Fruit fly (Drosophila melanogaster) ovary, adult (tissue): ENCODE data around the gene CG12607.

Experiments
- CG17801 ChIP-seq: fragments of 200-800 bp; optimal IDR thresholded peaks from 2 replicates; lab custom pipeline; 2019; ENCODE audit warnings: missing biosample characterization, mild to moderate bottlenecking, missing genetic modification characterization, moderate library complexity; ENCODE audit not compliant: partially characterized antibody

The CG12607 gene

DNA sequence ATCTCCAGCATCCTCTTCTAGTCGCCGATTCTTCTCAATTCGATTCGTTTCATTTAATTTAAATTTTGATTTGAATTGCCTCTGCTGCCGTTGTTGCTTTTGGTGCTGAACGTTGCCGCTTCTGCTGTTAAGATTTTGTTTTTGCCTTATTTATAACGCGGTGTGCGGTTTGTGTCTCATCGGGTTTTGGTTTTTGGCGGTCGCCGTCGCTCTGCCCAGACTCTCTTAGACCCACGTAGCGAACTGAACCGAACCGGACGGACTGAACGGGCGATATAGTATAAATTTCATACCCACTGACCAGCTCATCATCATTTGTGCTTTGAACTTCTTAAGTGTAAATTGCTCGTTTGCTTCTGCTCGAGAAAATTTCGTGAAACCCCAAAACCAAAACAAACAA, at the start of gene CG12607:
TSS of gene CG12607 (plus strand) at position 301 of the 400 bp plus-strand sequence.
- no peak for TF ChIP-seq CG17801 (GFP tag; lab: Kevin White, UChicago)

- TF ChIP-seq CG17801 (GFP tag; lab: Kevin White, UChicago), result no peak
These were observed 49.2 kb upstream of the CG12607 start for dm6 chr3L:4397137-4397536.

dm6 chr3L:4397874-4398273, 48.5 kb upstream of the CG12607 start:
- no peak for TF ChIP-seq CG17801 (GFP tag; lab: Kevin White, UChicago)

dm6 chr3L:4399905-4400304, 46.5 kb upstream of the CG12607 start:
- no peak for TF ChIP-seq CG17801 (GFP tag; lab: Kevin White, UChicago)

DNA sequence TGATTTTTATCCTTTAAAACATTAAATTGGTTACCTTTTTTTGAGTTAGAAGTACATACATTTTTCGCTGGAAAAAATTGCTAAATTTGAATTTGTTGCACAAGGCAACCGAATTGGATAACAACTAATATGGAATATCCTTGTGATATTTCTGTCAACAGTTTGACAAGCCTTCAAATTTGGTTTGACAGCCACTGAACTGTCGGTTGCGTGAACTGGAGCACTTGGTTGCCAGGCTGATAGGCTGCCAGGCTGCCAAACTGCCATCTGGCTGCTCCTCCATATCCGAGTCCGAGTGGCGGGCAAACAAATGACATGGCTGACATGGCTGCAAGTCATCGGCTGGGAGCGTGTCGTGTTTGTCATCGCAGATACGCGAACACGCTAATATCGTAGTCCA, 45.1 kb upstream of the CG12607 start:
- no peak for TF ChIP-seq CG17801 (GFP tag; lab: Kevin White, UChicago)

- TF ChIP-seq CG17801 (GFP tag; lab: Kevin White, UChicago), result no peak
These were observed 43.1 kb upstream of the CG12607 start, which contains the start of gene Syx17 for dm6 chr3L:4403180-4403769. TSS of gene Syx17 (plus strand) at chr3L:4403487.

- TF ChIP-seq CG17801 (GFP tag; lab: Kevin White, UChicago), result no peak
These were observed 40.5 kb upstream of the CG12607 start, which contains the start of gene CG15019 for dm6 chr3L:4405922-4406321. TSS of gene CG15019 (minus strand) at chr3L:4406059.

- peak; percentile 49 for TF ChIP-seq CG17801 (GFP tag; lab: Kevin White, UChicago)
These were observed 39.6 kb upstream of the CG12607 start, which contains the start of gene TP53INP for dm6 chr3L:4406653-4407257. TSS of gene TP53INP (plus strand) at chr3L:4406943.

DNA sequence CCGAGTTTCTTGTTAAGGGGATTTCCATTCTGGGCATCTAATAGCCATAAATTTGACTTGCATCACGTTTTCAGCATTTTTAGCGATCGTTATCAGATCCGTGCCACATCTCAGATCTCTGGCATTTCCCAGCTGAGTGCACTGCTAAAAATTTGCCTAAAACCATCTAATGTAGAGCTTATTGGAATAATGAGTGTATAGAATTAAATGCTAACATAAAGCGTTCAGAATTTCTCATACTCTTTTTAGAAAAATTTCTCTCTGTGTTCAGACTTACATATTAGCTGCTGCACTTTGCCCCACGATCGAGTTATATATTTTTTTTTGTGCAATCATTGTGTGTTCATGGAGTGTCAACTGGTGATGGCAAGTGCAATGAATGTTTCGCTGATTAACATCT, 38.6 kb upstream of the CG12607 start:
- no peak for TF ChIP-seq CG17801 (GFP tag; lab: Kevin White, UChicago)

- no peak for TF ChIP-seq CG17801 (GFP tag; lab: Kevin White, UChicago)
These were observed 37.9 kb upstream of the CG12607 start for dm6 chr3L:4408313-4409133.

DNA sequence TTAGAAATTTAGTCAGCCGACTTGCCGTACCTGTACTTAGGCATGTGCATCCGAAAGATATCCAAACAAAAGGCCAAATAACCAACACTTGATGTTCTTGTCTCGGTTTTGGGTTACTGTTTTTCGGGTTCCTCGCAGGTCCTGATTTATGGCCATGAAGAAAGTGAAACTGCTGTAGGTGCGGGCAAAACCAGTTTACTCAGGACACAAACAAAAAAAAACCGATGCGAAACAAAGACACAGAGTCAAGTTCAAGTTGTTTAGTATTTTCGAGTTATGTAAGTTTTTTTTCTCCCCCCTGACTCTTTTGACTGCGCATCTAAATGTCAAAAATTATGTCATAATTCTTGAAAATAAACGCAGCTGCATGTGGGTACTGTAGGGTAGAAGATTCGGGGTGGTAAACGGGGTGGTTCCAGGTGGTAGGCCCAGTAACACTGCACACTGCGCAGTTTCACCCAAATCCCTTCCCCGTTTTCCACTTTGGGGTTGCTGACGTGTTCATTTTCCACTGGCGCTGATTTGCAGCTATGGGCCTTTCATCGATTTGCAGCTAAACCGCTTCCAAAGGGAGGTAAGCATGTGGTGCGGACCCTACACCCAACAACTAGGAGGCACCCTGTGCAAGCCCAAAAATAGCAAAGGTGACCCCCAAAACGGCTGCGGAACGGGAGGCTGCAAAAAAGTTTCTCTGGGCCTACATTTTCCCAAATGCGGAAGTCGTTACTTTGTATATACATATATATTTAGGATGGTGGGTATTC, 37.1 kb upstream of the CG12607 start:
- no peak for TF ChIP-seq CG17801 (GFP tag; lab: Kevin White, UChicago)

DNA sequence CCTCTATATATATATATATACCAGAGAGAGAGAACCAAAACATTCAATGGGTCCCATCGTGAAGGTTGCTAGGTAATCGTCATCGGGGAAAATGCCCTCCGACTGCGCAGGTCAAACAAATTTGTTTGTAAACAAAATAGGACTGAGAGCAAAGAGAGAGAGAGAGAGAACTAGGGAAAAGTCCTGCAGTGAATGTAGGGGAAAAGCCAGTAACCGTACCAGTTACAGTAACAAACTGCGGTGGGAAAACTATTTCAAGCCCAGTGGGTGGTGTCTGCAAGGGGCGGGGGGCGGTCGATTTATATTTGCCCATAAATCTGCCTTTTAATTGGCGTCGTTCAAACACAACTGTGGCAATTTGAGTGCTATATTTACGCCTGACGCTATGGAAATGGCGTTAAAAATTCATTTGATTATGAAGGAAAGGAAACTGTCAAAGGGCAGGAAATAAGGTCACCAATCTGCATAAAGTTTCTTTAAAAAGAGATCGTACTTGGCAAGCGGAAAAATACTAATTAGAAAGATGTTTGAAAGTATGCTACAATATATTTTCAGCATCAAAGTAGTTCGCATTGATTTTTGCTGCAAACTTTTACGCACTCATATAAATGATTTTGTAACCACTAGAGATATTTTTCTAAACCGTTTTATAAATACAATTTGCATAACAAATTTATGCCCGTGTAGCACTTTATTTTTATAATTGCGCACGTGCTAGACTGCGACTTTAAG, 36.3 kb upstream of the CG12607 start:
- no peak for TF ChIP-seq CG17801 (GFP tag; lab: Kevin White, UChicago)

dm6 chr3L:4411025-4411873, 35.1 kb upstream of the CG12607 start:
- no peak for TF ChIP-seq CG17801 (GFP tag; lab: Kevin White, UChicago)
